Fruit fly (Drosophila melanogaster) whole organism, embryonic: ENCODE data around the gene CG13247.

ENCODE experiments used
- B-H2 ChIP-seq: fragments of 200-800 bp; sonication (Bioruptor generic); optimal IDR thresholded peaks from 2 replicates; lab custom pipeline; 2018; ENCODE audit warnings: missing biosample characterization, mild to moderate bottlenecking, missing genetic modification characterization
- CG10147 ChIP-seq: fragments of 200-800 bp; sonication (Bioruptor generic); optimal IDR thresholded peaks from 2 replicates; lab custom pipeline; 2019; ENCODE audit warnings: missing biosample characterization, mild to moderate bottlenecking, missing genetic modification characterization, moderate library complexity
- CG1024 ChIP-seq: fragments of 200-800 bp; sonication (Bioruptor generic); IDR thresholded peaks from 2 replicates; pipeline ENCODE4 v1.3.6; 2022; ENCODE audit warnings: missing biosample characterization, missing genetic modification characterization
- CG10959 ChIP-seq: fragments of 200-800 bp; sonication (Bioruptor generic); IDR thresholded peaks from 2 replicates; pipeline ENCODE4 v1.3.6; 2022; ENCODE audit warnings: missing biosample characterization, missing genetic modification characterization
- CG11093 ChIP-seq: fragments of 200-800 bp; sonication (Bioruptor generic); IDR thresholded peaks from 3 replicates; pipeline ENCODE4 v1.3.6; 2022; ENCODE audit warnings: missing biosample characterization, missing genetic modification characterization
- CG11695 ChIP-seq: fragments of 200-800 bp; sonication (Bioruptor generic); IDR thresholded peaks from 3 replicates; pipeline ENCODE4 v1.3.6; 2022; ENCODE audit warnings: missing biosample characterization, missing genetic modification characterization
- CG12659 ChIP-seq: fragments of 200-800 bp; sonication (Bioruptor generic); optimal IDR thresholded peaks from 3 replicates; lab custom pipeline; 2017; ENCODE audit warnings: mild to moderate bottlenecking, missing biosample characterization, missing genetic modification reagents, missing genetic modification characterization
- CG15514 ChIP-seq: fragments of 200-800 bp; sonication (Bioruptor generic); optimal IDR thresholded peaks from 3 replicates; lab custom pipeline; 2017; ENCODE audit warnings: missing biosample characterization, missing genetic modification characterization, mild to moderate bottlenecking, moderate library complexity, missing genetic modification reagents
- CG15601 ChIP-seq: fragments of 200-800 bp; sonication (Bioruptor generic); optimal IDR thresholded peaks from 3 replicates; lab custom pipeline; 2019; ENCODE audit warnings: missing biosample characterization, mild to moderate bottlenecking, missing genetic modification characterization, moderate library complexity
- CG2129 ChIP-seq: fragments of 200-800 bp; sonication (Bioruptor generic); IDR thresholded peaks from 2 replicates; pipeline ENCODE4 v1.3.6; 2022; ENCODE audit warnings: missing biosample characterization, missing genetic modification characterization; ENCODE audit not compliant: partially characterized antibody
- CG31365 ChIP-seq: fragments of 200-800 bp; sonication (Bioruptor generic); optimal IDR thresholded peaks from 2 replicates; lab custom pipeline; 2018; ENCODE audit warnings: missing biosample characterization, mild to moderate bottlenecking, missing genetic modification characterization
- CG31388 ChIP-seq: fragments of 200-800 bp; sonication (Bioruptor generic); optimal IDR thresholded peaks from 2 replicates; lab custom pipeline; 2016; ENCODE audit warnings: missing biosample characterization, missing genetic modification characterization
- CG32767 ChIP-seq: fragments of 200-800 bp; sonication (Bioruptor generic); IDR thresholded peaks from 2 replicates; pipeline ENCODE4 v1.3.6; 2022; ENCODE audit warnings: missing biosample characterization, missing genetic modification characterization
- CG4328 ChIP-seq: fragments of 200-800 bp; sonication (Bioruptor generic); optimal IDR thresholded peaks from 3 replicates; lab custom pipeline; 2017; ENCODE audit warnings: missing biosample characterization, missing genetic modification reagents, missing genetic modification characterization
- CG6175 ChIP-seq: fragments of 200-800 bp; sonication (Bioruptor generic); IDR thresholded peaks from 3 replicates; pipeline ENCODE4 v1.3.6; 2022; ENCODE audit warnings: missing biosample characterization, missing genetic modification characterization
- CG6272 ChIP-seq: fragments of 200-800 bp; sonication (Bioruptor generic); IDR thresholded peaks from 2 replicates; pipeline ENCODE4 v1.3.6; 2022; ENCODE audit warnings: missing biosample characterization, missing genetic modification characterization
- CG6854 ChIP-seq: fragments of 200-800 bp; sonication (Bioruptor generic); optimal IDR thresholded peaks from 3 replicates; lab custom pipeline; 2017; ENCODE audit warnings: missing biosample characterization, mild to moderate bottlenecking, missing genetic modification characterization
- CG8944 ChIP-seq: fragments of 200-800 bp; sonication (Bioruptor generic); optimal IDR thresholded peaks from 3 replicates; lab custom pipeline; 2016; ENCODE audit warnings: missing biosample characterization, missing genetic modification characterization
- CrebB ChIP-seq: fragments of 200-800 bp; sonication (Bioruptor generic); optimal IDR thresholded peaks from 3 replicates; lab custom pipeline; 2018; ENCODE audit warnings: missing biosample characterization, mild to moderate bottlenecking, missing genetic modification characterization
- Dek ChIP-seq: fragments of 200-800 bp; sonication (Bioruptor generic); optimal IDR thresholded peaks from 3 replicates; lab custom pipeline; 2019; ENCODE audit warnings: missing biosample characterization, mild to moderate bottlenecking, missing genetic modification characterization, moderate library complexity
- Ets97D ChIP-seq: fragments of 200-800 bp; sonication (Bioruptor generic); optimal IDR thresholded peaks from 3 replicates; lab custom pipeline; 2016; ENCODE audit warnings: missing biosample characterization, missing genetic modification characterization
- Fer1 ChIP-seq: fragments of 200-800 bp; sonication (Bioruptor generic); optimal IDR thresholded peaks from 2 replicates; lab custom pipeline; 2017; ENCODE audit warnings: missing biosample characterization, mild to moderate bottlenecking, missing genetic modification characterization
- Nf-YC ChIP-seq: fragments of 200-800 bp; optimal IDR thresholded peaks from 3 replicates; lab custom pipeline; 2019; ENCODE audit warnings: missing biosample characterization, mild to moderate bottlenecking, missing genetic modification characterization, moderate library complexity
- NfI ChIP-seq: fragments of 200-800 bp; sonication (Bioruptor generic); optimal IDR thresholded peaks from 3 replicates; lab custom pipeline; 2018; ENCODE audit warnings: missing biosample characterization, mild to moderate bottlenecking, missing genetic modification characterization, moderate library complexity
- Oli ChIP-seq: fragments of 200-800 bp; sonication (Bioruptor generic); optimal IDR thresholded peaks from 2 replicates; lab custom pipeline; 2018; ENCODE audit warnings: missing biosample characterization, mild to moderate bottlenecking, missing genetic modification characterization, moderate library complexity
- PHDP ChIP-seq: fragments of 200-800 bp; sonication (Bioruptor generic); optimal IDR thresholded peaks from 3 replicates; lab custom pipeline; 2018; ENCODE audit warnings: missing biosample characterization, mild to moderate bottlenecking, missing genetic modification characterization, moderate library complexity
- Rfx ChIP-seq: fragments of 200-800 bp; sonication (Bioruptor generic); IDR thresholded peaks from 2 replicates; pipeline ENCODE4 v1.3.6; 2022; ENCODE audit warnings: missing biosample characterization, missing genetic modification characterization
- Rx ChIP-seq: fragments of 200-800 bp; sonication (Bioruptor generic); IDR thresholded peaks from 2 replicates; pipeline ENCODE4 v1.3.6; 2022; ENCODE audit warnings: missing biosample characterization, missing genetic modification characterization
- Trl ChIP-seq, 3 experiments: fragments of >200 bp in 2 of 3; fragments of 200-800 bp in 1 of 3; sonication (Bioruptor generic) in 1 of 3; optimal IDR thresholded peaks; 2 replicates in 1 of 3; 3 replicates in 2 of 3; lab custom pipeline; 2016 to 2017; ENCODE audit warnings: missing biosample characterization in 1 of 3, missing genetic modification characterization in 1 of 3
- abd-A ChIP-seq: fragments of 200-800 bp; sonication (Bioruptor generic); optimal IDR thresholded peaks from 3 replicates; lab custom pipeline; 2019; ENCODE audit warnings: missing biosample characterization, mild to moderate bottlenecking, missing genetic modification characterization, moderate library complexity
- ap ChIP-seq: fragments of 200-800 bp; sonication (Bioruptor generic); IDR thresholded peaks from 2 replicates; pipeline ENCODE4 v1.3.6; 2022; ENCODE audit warnings: missing biosample characterization, missing genetic modification characterization
- dan ChIP-seq: fragments of 200-800 bp; sonication (Bioruptor generic); IDR thresholded peaks from 2 replicates; pipeline ENCODE4 v1.3.6; 2022; ENCODE audit warnings: missing biosample characterization, missing genetic modification characterization
- exex ChIP-seq: fragments of 200-800 bp; sonication (Bioruptor generic); optimal IDR thresholded peaks from 4 replicates; lab custom pipeline; 2018; ENCODE audit warnings: missing biosample characterization, mild to moderate bottlenecking, missing genetic modification characterization, moderate library complexity
- grau ChIP-seq: fragments of 200-800 bp; optimal IDR thresholded peaks from 3 replicates; lab custom pipeline; 2019; ENCODE audit warnings: missing biosample characterization, mild to moderate bottlenecking, missing genetic modification characterization, moderate library complexity
- hkb ChIP-seq, 2 experiments: fragments of 200-800 bp in 1 of 2; fragments of >200 bp in 1 of 2; sonication (Bioruptor generic) in 1 of 2; IDR thresholded peaks in 1 of 2; optimal IDR thresholded peaks in 1 of 2; 2 replicates each; pipeline versions ENCODE4 v1.3.6 to Lab custom; 2017 to 2022; ENCODE audit warnings: missing biosample characterization in 1 of 2, missing genetic modification characterization in 1 of 2
- kah ChIP-seq: fragments of 200-800 bp; sonication (Bioruptor generic); optimal IDR thresholded peaks from 2 replicates; lab custom pipeline; 2018; ENCODE audit warnings: missing biosample characterization, mild to moderate bottlenecking, missing genetic modification characterization
- lab ChIP-seq: fragments of 200-800 bp; sonication (Bioruptor generic); optimal IDR thresholded peaks from 3 replicates; lab custom pipeline; 2017; ENCODE audit warnings: missing biosample characterization, missing genetic modification characterization, mild to moderate bottlenecking, moderate library complexity, missing genetic modification reagents
- oc ChIP-seq: fragments of 200-800 bp; sonication (Bioruptor generic); optimal IDR thresholded peaks from 2 replicates; lab custom pipeline; 2018; ENCODE audit warnings: missing biosample characterization, mild to moderate bottlenecking, missing genetic modification characterization, moderate library complexity
- odd ChIP-seq: fragments of 200-800 bp; sonication (Bioruptor generic); optimal IDR thresholded peaks from 2 replicates; lab custom pipeline; 2017; ENCODE audit warnings: missing biosample characterization, mild to moderate bottlenecking, missing genetic modification characterization
- sc ChIP-seq, 3 experiments: fragments of >200 bp in 2 of 3; fragments of 200-800 bp in 1 of 3; sonication (Bioruptor generic) in 1 of 3; optimal IDR thresholded peaks; 2 replicates in 2 of 3; 3 replicates in 1 of 3; lab custom pipeline; 2017; ENCODE audit warnings: mild to moderate bottlenecking in 1 of 3, missing biosample characterization in 1 of 3, missing genetic modification characterization in 1 of 3, missing genetic modification reagents in 1 of 3
- sens ChIP-seq: fragments of 200-800 bp; sonication (Bioruptor generic); peaks from one replicate; lab custom pipeline; 2016; ENCODE audit warnings: missing biosample characterization, missing genetic modification characterization
- seq ChIP-seq: fragments of 200-800 bp; sonication (Bioruptor generic); IDR thresholded peaks from 2 replicates; pipeline ENCODE4 v1.3.6; 2022; ENCODE audit warnings: missing biosample characterization, missing genetic modification characterization
- sob ChIP-seq: fragments of 200-800 bp; sonication (Bioruptor generic); IDR thresholded peaks from 2 replicates; pipeline ENCODE4 v1.3.6; 2022; ENCODE audit warnings: missing biosample characterization, missing genetic modification characterization
- ssp ChIP-seq: fragments of 200-800 bp; sonication (Bioruptor generic); IDR thresholded peaks from 2 replicates; pipeline ENCODE4 v1.3.6; 2022; ENCODE audit warnings: missing biosample characterization, missing genetic modification characterization
- unc-4 ChIP-seq: fragments of 200-800 bp; sonication (Bioruptor generic); IDR thresholded peaks from 2 replicates; pipeline ENCODE4 v1.3.6; 2022; ENCODE audit warnings: missing biosample characterization, missing genetic modification characterization; ENCODE audit not compliant: partially characterized antibody
- unpg ChIP-seq: fragments of 200-800 bp; sonication (Bioruptor generic); optimal IDR thresholded peaks from 3 replicates; lab custom pipeline; 2018; ENCODE audit warnings: missing biosample characterization, mild to moderate bottlenecking, missing genetic modification characterization, moderate library complexity
- vfl ChIP-seq: fragments of 200-800 bp; sonication (Bioruptor generic); optimal IDR thresholded peaks from 2 replicates; lab custom pipeline; 2016; ENCODE audit warnings: missing biosample characterization, missing genetic modification characterization
- vvl ChIP-seq: fragments of 200-800 bp; sonication (Bioruptor generic); IDR thresholded peaks from 2 replicates; pipeline ENCODE4 v1.3.6; 2022; ENCODE audit warnings: missing biosample characterization, missing genetic modification characterization
- wor ChIP-seq: fragments of 200-800 bp; sonication (Bioruptor generic); IDR thresholded peaks from 2 replicates; pipeline ENCODE4 v1.3.6; 2022; ENCODE audit warnings: missing biosample characterization, missing genetic modification characterization

The CG13247 gene

DNA sequence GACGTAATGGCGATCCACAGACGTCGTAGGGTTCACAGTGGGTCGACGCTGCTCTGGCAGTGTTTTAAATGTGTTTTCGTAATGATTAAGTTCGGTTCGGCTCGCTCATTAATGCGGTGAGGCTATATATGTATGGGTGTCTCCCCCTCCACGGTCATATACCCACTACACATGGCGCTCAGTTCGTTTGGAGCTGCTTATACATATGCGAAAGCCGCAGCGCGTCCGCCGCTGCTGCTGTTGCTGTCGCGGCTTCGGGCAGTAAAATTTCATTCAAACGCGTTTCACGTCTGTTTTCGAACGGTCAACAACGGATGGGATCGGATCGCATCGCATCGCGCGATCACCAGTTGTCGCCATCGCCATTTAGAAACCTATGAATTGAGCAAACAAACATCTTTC lies 15.9 kb downstream of the CG13247 start (continued):
- TF ChIP-seq Trl (optimal IDR thresholded peaks at IDR 0.05; lab: Kevin White, UChicago) (no peak), Trl (GFP tag; optimal IDR thresholded peaks at IDR 0.05; lab: Kevin White, UChicago) (no peak), abd-A (tag; lab: Kevin White, UChicago) (peak; percentile 75), CG10959 (no peak), oc (tag; lab: Kevin White, UChicago) (no peak), exex (no peak), CG6272 (GFP tag; lab: Robert Waterston, UW) (no peak), CG11695 (GFP tag; lab: Robert Waterston, UW) (no peak), unc-4 (GFP tag; lab: Robert Waterston, UW) (0 out of 2 replicates have a peak, but pooled peaks have one; percentile 19), Nf-YC (tag; lab: Kevin White, UChicago) (no peak), Rfx (GFP tag; lab: Robert Waterston, UW) (0 out of 2 replicates have a peak, but pooled peaks have one; percentile 27), CG6175 (GFP tag; lab: Robert Waterston, UW) (no peak), CG6854 (GFP tag; lab: Kevin White, UChicago) (no peak), sob (peak; percentile 38; the same call in 1 of the 2 replicates), Ets97D (GFP tag; lab: Kevin White, UChicago) (no peak), unpg (GFP tag; lab: Kevin White, UChicago) (no peak), dan (GFP tag; lab: Robert Waterston, UW) (no peak), grau (no peak), odd (no peak), CG10147 (peak; percentile 17), Fer1 (GFP tag; lab: Kevin White, UChicago) (no peak), CG8944 (no peak), CG11093 (GFP tag; lab: Robert Waterston, UW) (no peak), vvl (GFP tag; lab: Robert Waterston, UW) (peak; percentile 74), PHDP (tag; lab: Kevin White, UChicago) (no peak), ap (GFP tag; lab: Robert Waterston, UW) (no peak), seq (GFP tag; lab: Robert Waterston, UW) (no peak; the same call in 1 of the 2 replicates), hkb (optimal IDR thresholded peaks at IDR 0.05; lab: Kevin White, UChicago) (no peak), hkb (GFP tag; IDR thresholded peaks at IDR 0.05; lab: Robert Waterston, UW) (no peak), B-H2 (GFP tag; lab: Kevin White, UChicago) (peak; percentile 51), CG4328 (GFP tag; lab: Kevin White, UChicago) (no peak), CG15514 (peak; percentile 14), CG12659 (GFP tag; lab: Kevin White, UChicago) (no peak), CG31388 (no peak), sens (GFP tag; lab: Kevin White, UChicago) (peak; percentile 65), Rx (GFP tag; lab: Robert Waterston, UW) (no peak), Dek (tag; lab: Kevin White, UChicago) (peak; percentile 13), wor (GFP tag; lab: Robert Waterston, UW) (no peak), kah (GFP tag; lab: Kevin White, UChicago) (no peak), CG31365 (tag; lab: Kevin White, UChicago) (no peak)
- TF ChIP-seq, all 482 proteins: peak for 33

DNA sequence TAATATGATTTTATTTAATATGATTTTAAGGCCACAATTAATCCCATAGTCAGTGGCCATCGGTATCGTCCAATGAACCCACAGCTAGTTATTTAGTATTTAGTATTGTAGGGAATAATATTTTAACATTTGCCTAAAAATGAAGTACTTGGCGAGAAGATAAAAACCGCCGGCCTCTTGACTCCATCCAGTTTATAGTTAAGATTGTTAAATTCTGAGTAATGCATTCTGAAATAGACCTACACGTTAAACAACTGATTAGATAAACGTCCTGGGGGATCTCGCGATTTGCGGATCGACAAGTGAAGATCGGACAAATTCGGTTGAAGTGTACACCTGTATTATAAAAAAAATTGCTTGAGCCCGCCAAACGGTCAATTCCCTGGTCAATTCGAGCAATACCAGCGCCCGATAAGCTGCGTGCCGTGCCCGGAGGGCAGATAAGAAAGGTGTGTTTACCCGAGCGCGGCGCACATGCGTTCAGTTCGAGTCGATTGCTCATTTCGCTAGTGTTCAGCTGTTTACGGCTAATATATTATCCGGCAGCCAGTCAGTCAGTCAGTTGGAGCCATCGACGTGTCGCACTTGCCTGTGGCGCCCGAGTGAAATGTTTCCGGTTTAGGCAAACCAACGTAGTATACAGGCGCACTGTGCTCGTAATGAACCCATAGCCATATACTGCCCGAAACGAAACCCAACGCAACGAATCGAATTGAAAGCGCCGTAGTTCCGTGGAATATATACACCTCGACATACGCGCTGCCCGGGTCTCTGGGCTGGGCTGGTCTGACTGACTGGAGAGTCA lies 17.1 kb downstream of the CG13247 start:
- TF ChIP-seq CG1024 (GFP tag; lab: Robert Waterston, UW), result 0 out of 2 replicates have a peak, but pooled peaks have one; percentile 14
- TF ChIP-seq CG32767 (GFP tag; lab: Robert Waterston, UW), result no peak
- no peak for TF ChIP-seq NfI (GFP tag; lab: Kevin White, UChicago)
- peak; percentile 6 for TF ChIP-seq CG15601
- no peak for TF ChIP-seq CG31388
- TF ChIP-seq Oli, result no peak
- no peak for TF ChIP-seq vfl (GFP tag; lab: Kevin White, UChicago)
- no peak for TF ChIP-seq sc (optimal IDR thresholded peaks at IDR 0.05; lab: Kevin White, UChicago)
- no peak for TF ChIP-seq sc (GFP tag; optimal IDR thresholded peaks at IDR 0.05; lab: Kevin White, UChicago)
- TF ChIP-seq CG2129 (GFP tag; lab: Robert Waterston, UW), result no peak
- TF ChIP-seq CrebB, result peak; percentile 13
- TF ChIP-seq lab (GFP tag; lab: Kevin White, UChicago), result peak; percentile 65
- TF ChIP-seq ssp (GFP tag; lab: Robert Waterston, UW), result no peak
